Fruit fly (Drosophila melanogaster) whole organism: ENCODE measurements around the gene mRpS34.

Source experiments
- CG8478 ChIP-seq: fragments of >200 bp; optimal IDR thresholded peaks from 2 replicates; lab custom pipeline; 2018; ENCODE audit warnings: inconsistent platforms
- Dll ChIP-seq: fragments of >200 bp; optimal IDR thresholded peaks from 2 replicates; lab custom pipeline; 2017
- pan ChIP-seq: fragments of >200 bp; optimal IDR thresholded peaks from 2 replicates; lab custom pipeline; 2017
- psq ChIP-seq: fragments of >200 bp; optimal IDR thresholded peaks from 2 replicates; lab custom pipeline; 2017

DNA sequence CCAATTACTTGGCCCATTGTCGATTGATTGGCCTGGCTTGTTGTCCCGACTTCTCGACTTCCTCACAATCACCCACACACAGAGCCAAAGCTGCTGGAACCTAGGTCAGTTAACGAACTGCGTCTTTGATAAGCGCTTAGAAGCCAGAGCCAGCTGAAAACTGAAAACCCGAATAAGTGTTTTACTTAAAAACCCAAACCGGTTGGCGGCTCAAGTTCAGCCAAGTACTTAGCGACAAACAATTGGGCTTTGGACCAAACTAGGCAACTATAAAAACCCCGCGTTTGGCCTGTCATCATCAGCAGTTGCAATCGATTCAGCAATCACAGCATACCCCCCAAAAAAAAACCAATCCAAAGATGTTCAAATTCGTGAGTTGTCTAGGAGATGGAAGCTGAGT is 24.5 kb upstream of the mRpS34 start, which contains the start of gene CG13059:
- no peak for TF ChIP-seq pan
- TF ChIP-seq psq (lab: Kevin White, UChicago) = no peak
- TF ChIP-seq CG8478 (lab: Kevin White, UChicago) = no peak
- no peak for TF ChIP-seq Dll
